Fruit fly (Drosophila melanogaster): ENCODE data around the gene Cht7.
A peak's percentile ranks its signal among the peaks of the same experiment; 100 is the strongest.

Gene Cht7

DNA sequence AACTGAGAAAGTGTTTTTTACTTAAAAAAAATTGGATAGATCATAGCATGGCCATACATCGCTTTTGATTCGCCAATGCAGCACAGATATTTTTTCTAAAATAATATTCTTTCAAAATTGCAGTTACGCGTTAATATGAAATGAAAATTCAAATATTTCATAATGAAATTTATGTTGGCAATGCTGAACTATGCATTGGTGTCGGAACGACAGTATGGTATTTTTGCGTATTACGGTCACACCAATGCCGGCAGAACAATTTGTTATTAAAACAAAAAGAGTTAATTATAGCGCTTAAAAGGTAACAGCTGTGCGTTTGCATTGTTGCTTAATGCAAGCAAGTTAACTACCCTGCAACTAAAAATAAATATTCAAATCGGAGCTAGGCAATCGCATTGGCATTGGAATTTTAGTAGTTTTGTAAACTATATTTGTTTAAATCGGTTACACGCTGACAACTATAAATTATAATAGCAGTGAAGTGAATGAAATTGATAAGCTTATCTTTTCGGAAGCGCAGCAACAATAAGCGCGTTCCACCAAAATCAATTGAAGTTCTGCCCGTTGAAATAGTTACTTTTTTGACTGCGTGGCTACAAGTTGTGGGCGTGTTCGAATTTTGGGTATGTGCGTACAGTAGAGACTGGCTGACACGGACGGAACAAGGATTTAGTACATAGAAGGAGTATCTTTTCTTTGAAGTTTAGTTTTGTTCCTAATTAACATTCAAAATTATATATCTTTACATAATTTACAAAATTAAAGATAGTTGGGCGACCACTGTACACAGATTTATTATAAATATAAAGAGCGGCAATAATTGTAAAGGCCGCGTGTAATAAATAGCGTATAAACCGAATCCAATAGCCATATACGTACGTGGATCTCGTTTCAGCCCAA lies 64.4 kb downstream of the Cht7 start, which contains the start of gene Prx4 (continued):
- TF ChIP-seq Atf6 (GFP tag; IDR thresholded peaks at IDR 0.05) (peak; percentile 66; the same call in 1 of the 2 replicates), chinmo (GFP tag; IDR thresholded peaks at IDR 0.05; ENCODE audit: partially characterized antibody) (no peak), ab (GFP tag; optimal IDR thresholded peaks at IDR 0.05) (no peak), kay (GFP tag; optimal IDR thresholded peaks at IDR 0.05) (no peak), CG1529 (GFP tag; optimal IDR thresholded peaks at IDR 0.05) (peak; percentile 32), grau (tag; optimal IDR thresholded peaks at IDR 0.05) (peak; percentile 96), vnd (GFP tag; IDR thresholded peaks at IDR 0.05; ENCODE audit: partially characterized antibody) (no peak), CG18262 (tag; optimal IDR thresholded peaks at IDR 0.05) (peak; percentile 71), NK7.1 (GFP tag; optimal IDR thresholded peaks at IDR 0.05) (no peak), esg (GFP tag; conservative IDR thresholded peaks at IDR 0.05) (peak; percentile 70), Pdp1 (GFP tag; optimal IDR thresholded peaks at IDR 0.05) (peak; percentile 46 to 63), CG5953 (GFP tag; IDR thresholded peaks at IDR 0.05) (peak; percentile 52; the same call in 1 of the 2 replicates), Hr51 (GFP tag; optimal IDR thresholded peaks at IDR 0.05) (peak in 1 of 2 experiments; percentile 72), Taf1 (GFP tag; IDR thresholded peaks at IDR 0.05) (peak; percentile 62), CG8290 (GFP tag; optimal IDR thresholded peaks at IDR 0.05) (peak; percentile 2), CG8290 (tag; optimal IDR thresholded peaks at IDR 0.05) (peak in 1 of 2 experiments; percentile 34), prd (optimal IDR thresholded peaks at IDR 0.05) (no peak), prd (GFP tag; IDR thresholded peaks at IDR 0.05) (peak; percentile 79), PHDP (tag; optimal IDR thresholded peaks at IDR 0.05) (peak; percentile 74), jigr1 (GFP tag; IDR thresholded peaks at IDR 0.05) (0 out of 3 replicates have a peak, but pooled peaks have one; percentile 22), unpg (GFP tag; optimal IDR thresholded peaks at IDR 0.05) (peak; percentile 84), corto (GFP tag; optimal IDR thresholded peaks at IDR 0.05) (peak; percentile 46), CG8089 (GFP tag; optimal IDR thresholded peaks at IDR 0.05) (no peak), CTCF (GFP tag; optimal IDR thresholded peaks at IDR 0.05) (peak; percentile 9), Side (GFP tag; optimal IDR thresholded peaks at IDR 0.05) (no peak), tap (tag; optimal IDR thresholded peaks at IDR 0.05) (peak; percentile 77), CG13123 (GFP tag; optimal IDR thresholded peaks at IDR 0.05) (no peak), aop (GFP tag; IDR thresholded peaks at IDR 0.05) (no peak), vfl (GFP tag; optimal IDR thresholded peaks at IDR 0.05) (peak; percentile 36), CG43689 (GFP tag; IDR thresholded peaks at IDR 0.05) (0 out of 2 replicates have a peak, but pooled peaks have one; percentile 20), CG4707 (GFP tag; optimal IDR thresholded peaks at IDR 0.05) (peak; percentile 39), CG1792 (GFP tag; optimal IDR thresholded peaks at IDR 0.05) (no peak), Nf-YC (tag; optimal IDR thresholded peaks at IDR 0.05) (no peak), pum (GFP tag; optimal IDR thresholded peaks at IDR 0.05) (peak; percentile 54), CG31365 (tag; optimal IDR thresholded peaks at IDR 0.05) (no peak), BEAF-32 (GFP tag; optimal IDR thresholded peaks at IDR 0.05) (peak; percentile 9), Ets97D (GFP tag; optimal IDR thresholded peaks at IDR 0.05) (no peak), CG10543 (GFP tag; optimal IDR thresholded peaks at IDR 0.05) (no peak), CG7372 (GFP tag; IDR thresholded peaks at IDR 0.05) (peak; percentile 65), org-1 (GFP tag; optimal IDR thresholded peaks at IDR 0.05) (peak; percentile 64), Hr3 (GFP tag; optimal IDR thresholded peaks at IDR 0.05) (peak; percentile 57), CG9727 (GFP tag; optimal IDR thresholded peaks at IDR 0.05) (peak; percentile 68), CG2202 (tag; optimal IDR thresholded peaks at IDR 0.05) (peak; percentile 53), jing (GFP tag; optimal IDR thresholded peaks at IDR 0.05) (peak; percentile 44), CG10431 (GFP tag; optimal IDR thresholded peaks at IDR 0.05) (no peak), CG7745 (tag; optimal IDR thresholded peaks at IDR 0.05) (no peak), gsb (GFP tag; IDR thresholded peaks at IDR 0.05) (no peak), knrl (GFP tag; IDR thresholded peaks at IDR 0.05; ENCODE audit: partially characterized antibody) (no peak), CG1647 (GFP tag; optimal IDR thresholded peaks at IDR 0.05) (no peak), toy (GFP tag; IDR thresholded peaks at IDR 0.05) (no peak)

Data from whole organism, embryonic.